Worm (Caenorhabditis elegans) whole organism, L2 larva: ENCODE results near the gene F26D11.1.

ENCODE experiments used
- C34F6.9 ChIP-seq: fragments of 150-350 bp; optimal IDR thresholded peaks from 2 replicates; lab custom pipeline; 2014; ENCODE audit warnings: missing biosample characterization, missing genetic modification characterization
- R02D3.7 ChIP-seq: fragments of 150-350 bp; optimal IDR thresholded peaks from 2 replicates; lab custom pipeline; 2014; ENCODE audit warnings: missing biosample characterization, missing genetic modification characterization
- Y55F3AM.14 ChIP-seq: fragments of 200-800 bp; sonication (Bioruptor generic); optimal IDR thresholded peaks from 2 replicates; lab custom pipeline; 2018; ENCODE audit warnings: mild to moderate bottlenecking, missing genetic modification characterization, missing compliant biosample characterization
- ZK546.5 ChIP-seq: sonication (generic microtip); optimal IDR thresholded peaks from 2 replicates; lab custom pipeline; 2017; ENCODE audit warnings: missing biosample characterization, missing genetic modification characterization
- alr-1 ChIP-seq: fragments of 150-350 bp; optimal IDR thresholded peaks from 2 replicates; lab custom pipeline; 2014; ENCODE audit warnings: missing biosample characterization, missing genetic modification characterization
- ceh-16 ChIP-seq: fragments of 150-350 bp; optimal IDR thresholded peaks from 2 replicates; lab custom pipeline; 2014; ENCODE audit warnings: missing biosample characterization, missing genetic modification characterization
- dmd-4 ChIP-seq: sonication (generic microtip); optimal IDR thresholded peaks from 2 replicates; lab custom pipeline; 2017; ENCODE audit warnings: missing biosample characterization, missing genetic modification characterization
- egl-27 ChIP-seq: sonication (generic microtip); optimal IDR thresholded peaks from 3 replicates; lab custom pipeline; 2017; ENCODE audit warnings: missing biosample characterization, missing genetic modification reagents, missing genetic modification characterization
- elt-3 ChIP-seq: sonication (generic microtip); optimal IDR thresholded peaks from 2 replicates; lab custom pipeline; 2017; ENCODE audit warnings: missing biosample characterization, missing genetic modification characterization
- gmeb-1 ChIP-seq: fragments of 150-350 bp; optimal IDR thresholded peaks from 2 replicates; lab custom pipeline; 2014; ENCODE audit warnings: missing biosample characterization, missing genetic modification characterization
- lin-11 ChIP-seq: fragments of 150-350 bp; sonication (generic microtip); optimal IDR thresholded peaks from 2 replicates; lab custom pipeline; 2014; ENCODE audit warnings: missing biosample characterization, missing genetic modification characterization, inconsistent platforms, mixed read lengths
- lsy-2 ChIP-seq, 2 experiments: fragments of 150-350 bp in 1 of 2; sonication (generic microtip) in 1 of 2; optimal IDR thresholded peaks; 2 replicates each; lab custom pipeline; 2014 to 2017; ENCODE audit warnings: missing biosample characterization in 2 of 2, missing genetic modification characterization in 2 of 2
- mab-5 ChIP-seq: fragments of 150-350 bp; optimal IDR thresholded peaks from 2 replicates; lab custom pipeline; 2014; ENCODE audit warnings: missing biosample characterization, missing genetic modification characterization
- mbf-1 ChIP-seq: sonication (generic microtip); optimal IDR thresholded peaks from 2 replicates; lab custom pipeline; 2017; ENCODE audit warnings: missing biosample characterization, missing genetic modification characterization
- mdl-1 ChIP-seq, 2 experiments: fragments of 150-350 bp in 1 of 2; sonication (generic microtip) in 1 of 2; optimal IDR thresholded peaks; 2 replicates each; lab custom pipeline; 2017; ENCODE audit warnings: missing biosample characterization in 2 of 2, missing genetic modification characterization in 2 of 2
- nhr-10 ChIP-seq: sonication (generic microtip); optimal IDR thresholded peaks from 2 replicates; lab custom pipeline; 2017; ENCODE audit warnings: missing biosample characterization, missing genetic modification characterization
- nhr-11 ChIP-seq: fragments of 150-350 bp; optimal IDR thresholded peaks from 2 replicates; lab custom pipeline; 2014; ENCODE audit warnings: missing biosample characterization, missing genetic modification characterization
- nhr-12 ChIP-seq: fragments of 150-350 bp; optimal IDR thresholded peaks from 2 replicates; lab custom pipeline; 2014; ENCODE audit warnings: missing biosample characterization, missing genetic modification characterization
- nhr-21 ChIP-seq: fragments of 150-350 bp; optimal IDR thresholded peaks from 2 replicates; lab custom pipeline; 2014; ENCODE audit warnings: missing biosample characterization, missing genetic modification characterization
- nhr-237 ChIP-seq: fragments of 150-350 bp; optimal IDR thresholded peaks from 2 replicates; lab custom pipeline; 2014; ENCODE audit warnings: missing biosample characterization, missing genetic modification characterization
- nhr-25 ChIP-seq: fragments of 150-350 bp; sonication (generic microtip); optimal IDR thresholded peaks from 3 replicates; lab custom pipeline; 2014; ENCODE audit warnings: missing biosample characterization, missing genetic modification characterization
- nhr-6 ChIP-seq: fragments of 150-350 bp; optimal IDR thresholded peaks from 2 replicates; lab custom pipeline; 2014; ENCODE audit warnings: missing biosample characterization, missing genetic modification characterization
- nhr-77 ChIP-seq: fragments of 150-350 bp; optimal IDR thresholded peaks from 2 replicates; lab custom pipeline; 2014; ENCODE audit warnings: missing biosample characterization, missing genetic modification characterization
- peb-1 ChIP-seq: fragments of 150-350 bp; optimal IDR thresholded peaks from 2 replicates; lab custom pipeline; 2014; ENCODE audit warnings: missing biosample characterization, missing genetic modification characterization
- sem-4 ChIP-seq: fragments of 150-350 bp; optimal IDR thresholded peaks from 2 replicates; lab custom pipeline; 2014; ENCODE audit warnings: missing biosample characterization, missing genetic modification reagents, missing genetic modification characterization
- skn-1 ChIP-seq: sonication (generic microtip); optimal IDR thresholded peaks from 2 replicates; lab custom pipeline; 2017; ENCODE audit warnings: missing biosample characterization, missing genetic modification characterization
- sma-3 ChIP-seq: sonication (generic microtip); optimal IDR thresholded peaks from 2 replicates; lab custom pipeline; 2016; ENCODE audit warnings: missing genetic modification reagents, missing genetic modification characterization, missing compliant biosample characterization
- snpc-4 ChIP-seq: fragments of 150-350 bp; optimal IDR thresholded peaks from 2 replicates; lab custom pipeline; 2014; ENCODE audit warnings: missing biosample characterization, missing genetic modification characterization
- unc-39 ChIP-seq: fragments of 150-350 bp; optimal IDR thresholded peaks from 2 replicates; lab custom pipeline; 2014; ENCODE audit warnings: missing biosample characterization, missing genetic modification characterization
- unc-55 ChIP-seq: fragments of 150-350 bp; sonication (generic microtip); optimal IDR thresholded peaks from 3 replicates; lab custom pipeline; 2014; ENCODE audit warnings: missing biosample characterization, missing genetic modification reagents, missing genetic modification characterization
- zag-1 ChIP-seq: fragments of 150-350 bp; optimal IDR thresholded peaks from 2 replicates; lab custom pipeline; 2014; ENCODE audit warnings: missing biosample characterization, missing genetic modification characterization
- ztf-11 ChIP-seq: sonication (generic microtip); optimal IDR thresholded peaks from 2 replicates; lab custom pipeline; 2017; ENCODE audit warnings: missing biosample characterization, missing genetic modification characterization
- ztf-4 ChIP-seq: fragments of 150-350 bp; optimal IDR thresholded peaks from 2 replicates; lab custom pipeline; 2014; ENCODE audit warnings: missing biosample characterization, missing genetic modification characterization

F26D11.1 gene

ce11 chrV:8000929-8001513, 19.7 kb downstream of the F26D11.1 start, which contains the start of gene Y97E10AR.1 (continued):
- TF ChIP-seq nhr-21 (tag; lab: Kevin White, UChicago) (no peak), alr-1 (tag; lab: Kevin White, UChicago) (no peak), nhr-12 (tag; lab: Kevin White, UChicago) (no peak), mab-5 (tag; lab: Kevin White, UChicago) (peak; percentile 73), dmd-4 (tag; lab: Kevin White, UChicago) (no peak), mbf-1 (no peak), Y55F3AM.14 (GFP tag; lab: Kevin White, UChicago) (peak; percentile 94), zag-1 (tag; lab: Kevin White, UChicago) (peak; percentile 79), nhr-6 (tag; lab: Kevin White, UChicago) (peak; percentile 65), skn-1 (tag; lab: Kevin White, UChicago) (peak; percentile 15), snpc-4 (tag; lab: Kevin White, UChicago) (peak; percentile 71), nhr-237 (tag; lab: Kevin White, UChicago) (no peak), unc-39 (tag; lab: Kevin White, UChicago) (no peak), unc-55 (peak; percentile 96), R02D3.7 (no peak), sem-4 (tag; lab: Kevin White, UChicago) (peak; percentile 31), mdl-1 (tag; optimal IDR thresholded peaks at IDR 0.05; lab: Kevin White, UChicago) (peak in 1 of 2 experiments; percentile 86), nhr-77 (no peak), nhr-25 (no peak), nhr-11 (tag; lab: Kevin White, UChicago) (no peak), sma-3 (peak; percentile 29)

- no peak for TF ChIP-seq C34F6.9 (tag; lab: Kevin White, UChicago)
- TF ChIP-seq ceh-16 (tag; lab: Kevin White, UChicago), result no peak
- TF ChIP-seq nhr-10 (tag; lab: Kevin White, UChicago), result no peak
- TF ChIP-seq unc-39 (tag; lab: Kevin White, UChicago), result no peak
- no peak for TF ChIP-seq egl-27 (tag; lab: Kevin White, UChicago)
Observed at ce11 chrV:8005000-8005399, 23.7 kb downstream of the F26D11.1 start, which contains the start of gene Y97E10AR.8. Y97E10AR.8 (plus strand) TSS chrV:8005300.

- TF ChIP-seq C34F6.9 (tag; lab: Kevin White, UChicago) (peak; percentile 53), mbf-1 (no peak)
- TF ChIP-seq, all 48 proteins: peak for 1
Observed at ce11 chrV:8007460-8008292, 26.3 kb downstream of the F26D11.1 start, which contains the start of gene Y97E10AR.3. Y97E10AR.3 (minus strand) TSS chrV:8007510.

DNA sequence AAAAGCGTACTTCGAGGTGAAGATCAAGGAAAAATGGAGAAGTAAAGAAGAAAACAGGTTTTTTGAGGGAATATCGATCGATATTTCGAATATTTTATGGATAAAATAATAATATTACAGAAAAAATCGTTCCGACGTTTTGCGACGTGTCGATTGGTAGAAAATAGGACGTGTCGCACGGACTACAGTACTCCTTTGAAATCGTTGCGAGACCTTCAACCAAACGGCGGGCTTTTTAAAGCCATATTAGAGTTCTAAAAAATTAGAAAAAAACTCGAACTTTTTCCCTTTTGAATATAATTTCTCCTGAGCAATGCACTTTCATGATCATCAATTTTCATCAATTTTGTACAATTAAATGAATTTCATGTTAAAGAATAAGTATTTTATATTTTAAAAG, 28.8 kb downstream of the F26D11.1 start, which contains the start of gene Y97E10AR.4:
Y97E10AR.4 (minus strand) TSS at position 131 of the 400 bp plus-strand sequence.
- no peak for TF ChIP-seq ztf-4 (tag; lab: Kevin White, UChicago)
- TF ChIP-seq nhr-6 (tag; lab: Kevin White, UChicago), result no peak
- no peak for TF ChIP-seq elt-3
- no peak for TF ChIP-seq lin-11 (tag; lab: Kevin White, UChicago)
- no peak for TF ChIP-seq nhr-77
- TF ChIP-seq nhr-21 (tag; lab: Kevin White, UChicago), result no peak
- no peak for TF ChIP-seq C34F6.9 (tag; lab: Kevin White, UChicago)
- no peak for TF ChIP-seq ceh-16 (tag; lab: Kevin White, UChicago)
- TF ChIP-seq ztf-11 (tag; lab: Kevin White, UChicago), result no peak
- TF ChIP-seq gmeb-1, result no peak
- no peak for TF ChIP-seq peb-1
- TF ChIP-seq dmd-4 (tag; lab: Kevin White, UChicago), result no peak
- no peak for TF ChIP-seq nhr-12 (tag; lab: Kevin White, UChicago)
- no peak for TF ChIP-seq ZK546.5 (tag; lab: Kevin White, UChicago)
- TF ChIP-seq lsy-2 (tag; optimal IDR thresholded peaks at IDR 0.05; lab: Kevin White, UChicago), result no peak
- TF ChIP-seq snpc-4 (tag; lab: Kevin White, UChicago), result no peak

ce11 chrV:8010846-8011245, 29.5 kb downstream of the F26D11.1 start, which contains the start of gene lmtr-2:
lmtr-2 (minus strand) TSS chrV:8011106.
- TF ChIP-seq unc-55 (no peak), lsy-2 (tag; optimal IDR thresholded peaks at IDR 0.05; lab: Kevin White, UChicago) (no peak), Y55F3AM.14 (GFP tag; lab: Kevin White, UChicago) (no peak), nhr-12 (tag; lab: Kevin White, UChicago) (no peak), alr-1 (tag; lab: Kevin White, UChicago) (no peak), lin-11 (tag; lab: Kevin White, UChicago) (no peak), nhr-25 (no peak), snpc-4 (tag; lab: Kevin White, UChicago) (no peak)
